Fruit fly (Drosophila melanogaster) whole organism, wandering third instar larva: Measurements from ENCODE around the gene CG14265.

Source experiments
- Abd-B ChIP-seq: fragments of >200 bp; optimal IDR thresholded peaks from 2 replicates; lab custom pipeline; 2017; ENCODE audit warnings: missing biosample characterization, missing genetic modification characterization
- dl ChIP-seq, 2 experiments: fragments of 175-275, 200-275 bp in 1 of 2; fragments of 200-275 bp in 1 of 2; sonication (Bioruptor generic); optimal IDR thresholded peaks; lab custom pipeline; 2018; ENCODE audit warnings: mild to moderate bottlenecking in 2 of 2, missing biosample characterization in 2 of 2, missing genetic modification characterization in 2 of 2, moderate library complexity in 2 of 2; ENCODE audit not compliant: partially characterized antibody in 2 of 2, insufficient read depth in 1 of 2
- dsf ChIP-seq: sonication (Bioruptor generic); optimal IDR thresholded peaks from 2 replicates; lab custom pipeline; 2016; ENCODE audit warnings: missing biosample characterization, missing genetic modification characterization, borderline replicate concordance
- h ChIP-seq: fragments of 200-800 bp; sonication (Bioruptor generic); optimal IDR thresholded peaks from 3 replicates; lab custom pipeline; 2016; ENCODE audit warnings: missing biosample characterization, mild to moderate bottlenecking, missing genetic modification characterization
- pan ChIP-seq: fragments of >200 bp; optimal IDR thresholded peaks from 2 replicates; lab custom pipeline; 2017
- psq ChIP-seq: fragments of 200-800 bp; sonication (Bioruptor generic); optimal IDR thresholded peaks from 3 replicates; lab custom pipeline; 2017; ENCODE audit warnings: missing biosample characterization, mild to moderate bottlenecking, missing genetic modification characterization, moderate library complexity
- usp ChIP-seq: fragments of >200 bp; optimal IDR thresholded peaks from 2 replicates; lab custom pipeline; 2017; ENCODE audit warnings: missing biosample characterization, missing genetic modification characterization

DNA sequence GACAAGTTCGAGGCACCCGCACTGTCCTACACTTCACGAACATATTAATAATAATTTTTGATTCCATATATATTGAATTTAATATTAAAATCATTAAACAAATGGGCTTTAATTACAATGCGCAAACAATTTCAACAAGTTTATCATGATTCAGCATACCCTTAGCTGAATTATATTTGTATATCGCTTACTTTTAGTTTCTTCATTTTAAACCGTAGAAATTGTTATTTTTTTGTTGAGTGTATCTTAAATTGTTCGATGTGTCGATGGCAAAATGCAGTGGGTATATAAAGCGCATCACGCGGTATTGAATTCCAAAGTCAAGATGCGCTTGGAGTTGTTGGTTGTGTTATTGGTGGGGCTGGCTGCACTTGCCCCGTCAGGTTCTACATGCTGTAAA lies 13.3 kb upstream of the CG14265 start, which contains the start of gene Sgs4:
- TF ChIP-seq dsf (GFP tag; lab: Kevin White, UChicago): no peak
- no peak for TF ChIP-seq h (GFP tag; lab: Kevin White, UChicago)
- no peak for TF ChIP-seq pan (lab: Kevin White, UChicago)
- TF ChIP-seq dl (GFP tag; optimal IDR thresholded peaks at IDR 0.05; lab: Kevin White, UChicago; ENCODE audit: insufficient read depth in 1 of 2, partially characterized antibody in 2 of 2): no peak
- no peak for TF ChIP-seq psq (GFP tag; lab: Kevin White, UChicago)
- no peak for TF ChIP-seq usp
- TF ChIP-seq Abd-B (GFP tag; lab: Kevin White, UChicago): no peak
